Fruit fly (Drosophila melanogaster) whole organism, embryonic: Measurements from ENCODE around the gene Fur2.

Experiments
- Aef1 ChIP-seq: fragments of 200-800 bp; sonication (Bioruptor generic); IDR thresholded peaks from 3 replicates; pipeline ENCODE4 v1.3.6; 2022; ENCODE audit warnings: missing biosample characterization, missing genetic modification characterization
- CG10274 ChIP-seq: fragments of 200-800 bp; sonication (Bioruptor generic); optimal IDR thresholded peaks from 3 replicates; lab custom pipeline; 2017; ENCODE audit warnings: missing biosample characterization, mild to moderate bottlenecking, missing genetic modification characterization
- CG10979 ChIP-seq: fragments of 200-800 bp; sonication (Bioruptor generic); optimal IDR thresholded peaks from 2 replicates; lab custom pipeline; 2018; ENCODE audit warnings: missing biosample characterization, mild to moderate bottlenecking, missing genetic modification characterization, moderate library complexity
- CG11085 ChIP-seq: fragments of 200-800 bp; sonication (Bioruptor generic); IDR thresholded peaks from 2 replicates; pipeline ENCODE4 v1.3.6; 2022; ENCODE audit warnings: missing biosample characterization, missing genetic modification characterization
- CG13123 ChIP-seq: fragments of 200-800 bp; sonication (Bioruptor generic); optimal IDR thresholded peaks from 2 replicates; lab custom pipeline; 2016; ENCODE audit warnings: missing biosample characterization, missing genetic modification characterization
- CG13287 ChIP-seq: fragments of 200-800 bp; sonication (Bioruptor generic); IDR thresholded peaks from 2 replicates; pipeline ENCODE4 v1.3.6; 2022; ENCODE audit warnings: missing biosample characterization, missing genetic modification characterization; ENCODE audit not compliant: partially characterized antibody
- CG15514 ChIP-seq: fragments of 200-800 bp; sonication (Bioruptor generic); optimal IDR thresholded peaks from 3 replicates; lab custom pipeline; 2017; ENCODE audit warnings: missing biosample characterization, missing genetic modification characterization, mild to moderate bottlenecking, moderate library complexity, missing genetic modification reagents
- CG15601 ChIP-seq: fragments of 200-800 bp; sonication (Bioruptor generic); optimal IDR thresholded peaks from 3 replicates; lab custom pipeline; 2019; ENCODE audit warnings: missing biosample characterization, mild to moderate bottlenecking, missing genetic modification characterization, moderate library complexity
- CG15696 ChIP-seq: fragments of 200-800 bp; sonication (Bioruptor generic); optimal IDR thresholded peaks from 2 replicates; lab custom pipeline; 2019; ENCODE audit warnings: missing biosample characterization, mild to moderate bottlenecking, missing genetic modification characterization, moderate library complexity
- CG1602 ChIP-seq: fragments of 200-800 bp; sonication (Bioruptor generic); optimal IDR thresholded peaks from 3 replicates; lab custom pipeline; 2016; ENCODE audit warnings: missing biosample characterization, missing genetic modification characterization
- CG18262 ChIP-seq: fragments of 200-800 bp; optimal IDR thresholded peaks from 3 replicates; lab custom pipeline; 2019; ENCODE audit warnings: missing biosample characterization, mild to moderate bottlenecking, missing genetic modification characterization, moderate library complexity
- CG2889 ChIP-seq: fragments of 200-800 bp; sonication (Bioruptor generic); IDR thresholded peaks from 3 replicates; pipeline ENCODE4 v1.3.6; 2022; ENCODE audit warnings: missing biosample characterization, missing genetic modification characterization
- CG30020 ChIP-seq: fragments of 200-800 bp; optimal IDR thresholded peaks from 2 replicates; lab custom pipeline; 2019; ENCODE audit warnings: missing biosample characterization, mild to moderate bottlenecking, missing genetic modification characterization, moderate library complexity
- CG32767 ChIP-seq: fragments of 200-800 bp; sonication (Bioruptor generic); IDR thresholded peaks from 2 replicates; pipeline ENCODE4 v1.3.6; 2022; ENCODE audit warnings: missing biosample characterization, missing genetic modification characterization
- CG32772 ChIP-seq: fragments of 200-800 bp; sonication (Bioruptor generic); IDR thresholded peaks from 2 replicates; pipeline ENCODE4 v1.3.6; 2022; ENCODE audit warnings: missing biosample characterization, missing genetic modification characterization
- CG34224 ChIP-seq: fragments of 200-800 bp; sonication (Bioruptor generic); IDR thresholded peaks from 3 replicates; pipeline ENCODE4 v1.3.6; 2022; ENCODE audit warnings: missing biosample characterization, missing genetic modification characterization; ENCODE audit not compliant: partially characterized antibody
- CG34376 ChIP-seq: fragments of 200-800 bp; sonication (Bioruptor generic); optimal IDR thresholded peaks from 2 replicates; lab custom pipeline; 2018; ENCODE audit warnings: missing biosample characterization, mild to moderate bottlenecking, missing genetic modification characterization
- CG3726 ChIP-seq: fragments of 200-800 bp; sonication (Bioruptor generic); IDR thresholded peaks from 3 replicates; pipeline ENCODE4, ENCODE4 v1.3.6; 2022; ENCODE audit warnings: missing biosample characterization, missing genetic modification characterization
- CG4360 ChIP-seq: fragments of 200-800 bp; sonication (Bioruptor generic); IDR thresholded peaks from 2 replicates; pipeline ENCODE4 v1.3.6; 2022; ENCODE audit warnings: missing biosample characterization, missing genetic modification characterization
- CG5180 ChIP-seq: fragments of 200-800 bp; sonication (Bioruptor generic); optimal IDR thresholded peaks from 3 replicates; lab custom pipeline; 2017; ENCODE audit warnings: missing biosample characterization, missing genetic modification characterization, mild to moderate bottlenecking, moderate library complexity, missing genetic modification reagents
- CG7271 ChIP-seq: fragments of 200-800 bp; sonication (Bioruptor generic); optimal IDR thresholded peaks from 2 replicates; lab custom pipeline; 2018; ENCODE audit warnings: missing biosample characterization, mild to moderate bottlenecking, missing genetic modification characterization, moderate library complexity
- CG8281 ChIP-seq: fragments of 200-800 bp; sonication (Bioruptor generic); optimal IDR thresholded peaks from 2 replicates; lab custom pipeline; 2018; ENCODE audit warnings: missing biosample characterization, mild to moderate bottlenecking, missing genetic modification characterization, moderate library complexity
- CG9876 ChIP-seq: fragments of 200-800 bp; sonication (Bioruptor generic); optimal IDR thresholded peaks from 2 replicates; lab custom pipeline; 2016; ENCODE audit warnings: missing biosample characterization, missing genetic modification characterization
- Dll ChIP-seq: fragments of 200-800 bp; sonication (Bioruptor generic); IDR thresholded peaks from 4 replicates; pipeline ENCODE4 v1.3.6; 2022; ENCODE audit warnings: missing biosample characterization, missing genetic modification characterization; ENCODE audit not compliant: partially characterized antibody
- Elba2 ChIP-seq: fragments of 200-800 bp; sonication (Bioruptor generic); optimal IDR thresholded peaks from 3 replicates; lab custom pipeline; 2016; ENCODE audit warnings: missing biosample characterization, missing genetic modification characterization
- Ets65A ChIP-seq: fragments of 200-800 bp; sonication (Bioruptor generic); peaks from one replicate; lab custom pipeline; 2016; ENCODE audit warnings: missing biosample characterization, missing genetic modification characterization
- GATAe ChIP-seq: fragments of 200-800 bp; sonication (Bioruptor generic); conservative IDR thresholded peaks from 2 replicates; pipeline ENCODE4 v1.3.6; 2022; ENCODE audit warnings: missing biosample characterization, missing genetic modification characterization
- Lim3 ChIP-seq: fragments of 200-800 bp; sonication (Bioruptor generic); IDR thresholded peaks from 2 replicates; pipeline ENCODE4 v1.3.6; 2022; ENCODE audit warnings: missing biosample characterization, missing genetic modification characterization
- Oli ChIP-seq: fragments of 200-800 bp; sonication (Bioruptor generic); optimal IDR thresholded peaks from 2 replicates; lab custom pipeline; 2018; ENCODE audit warnings: missing biosample characterization, mild to moderate bottlenecking, missing genetic modification characterization, moderate library complexity
- Sin3A ChIP-seq: fragments of >200 bp; optimal IDR thresholded peaks from 2 replicates; lab custom pipeline; 2018
- abd-A ChIP-seq: fragments of 200-800 bp; sonication (Bioruptor generic); optimal IDR thresholded peaks from 3 replicates; lab custom pipeline; 2019; ENCODE audit warnings: missing biosample characterization, mild to moderate bottlenecking, missing genetic modification characterization, moderate library complexity
- bigmax ChIP-seq: fragments of 200-800 bp; sonication (Bioruptor generic); optimal IDR thresholded peaks from 2 replicates; lab custom pipeline; 2018; ENCODE audit warnings: missing biosample characterization, mild to moderate bottlenecking, missing genetic modification characterization
- crc ChIP-seq: fragments of 200-800 bp; sonication (Bioruptor generic); optimal IDR thresholded peaks from 2 replicates; lab custom pipeline; 2016; ENCODE audit warnings: missing biosample characterization, missing genetic modification characterization
- dysf ChIP-seq: fragments of 200-800 bp; sonication (Bioruptor generic); IDR thresholded peaks from 3 replicates; pipeline ENCODE4 v1.3.6; 2022; ENCODE audit warnings: missing biosample characterization, missing genetic modification characterization
- esg ChIP-seq: fragments of 200-800 bp; sonication (Bioruptor generic); conservative IDR thresholded peaks from 2 replicates; pipeline ENCODE4 v1.3.6; 2022; ENCODE audit warnings: missing biosample characterization, missing genetic modification characterization
- fd64A ChIP-seq: fragments of 200-800 bp; sonication (Bioruptor generic); optimal IDR thresholded peaks from 3 replicates; lab custom pipeline; 2018; ENCODE audit warnings: missing biosample characterization, mild to moderate bottlenecking, missing genetic modification characterization
- ftz-f1 ChIP-seq: fragments of 200-800 bp; sonication (Bioruptor generic); optimal IDR thresholded peaks from 2 replicates; lab custom pipeline; 2016; ENCODE audit warnings: missing biosample characterization, missing genetic modification characterization
- gcm ChIP-seq: fragments of 200-800 bp; sonication (Bioruptor generic); optimal IDR thresholded peaks from 2 replicates; lab custom pipeline; 2019; ENCODE audit warnings: missing biosample characterization, mild to moderate bottlenecking, missing genetic modification characterization, moderate library complexity
- ham ChIP-seq: fragments of 200-800 bp; sonication (Bioruptor generic); IDR thresholded peaks from 2 replicates; pipeline ENCODE4 v1.3.6; 2022; ENCODE audit warnings: missing biosample characterization, missing genetic modification characterization
- hkb ChIP-seq, 2 experiments: fragments of 200-800 bp in 1 of 2; fragments of >200 bp in 1 of 2; sonication (Bioruptor generic) in 1 of 2; IDR thresholded peaks in 1 of 2; optimal IDR thresholded peaks in 1 of 2; 2 replicates each; pipeline versions ENCODE4 v1.3.6 to Lab custom; 2017 to 2022; ENCODE audit warnings: missing biosample characterization in 1 of 2, missing genetic modification characterization in 1 of 2
- inv ChIP-seq: fragments of 200-800 bp; sonication (Bioruptor generic); IDR thresholded peaks from 2 replicates; pipeline ENCODE4 v1.3.6; 2022; ENCODE audit warnings: missing biosample characterization, missing genetic modification characterization; ENCODE audit not compliant: partially characterized antibody
- kni ChIP-seq: fragments of 200-800 bp; sonication (Bioruptor generic); optimal IDR thresholded peaks from 3 replicates; lab custom pipeline; 2017; ENCODE audit warnings: mild to moderate bottlenecking, missing biosample characterization, missing genetic modification reagents, missing genetic modification characterization
- lab ChIP-seq: fragments of 200-800 bp; sonication (Bioruptor generic); optimal IDR thresholded peaks from 3 replicates; lab custom pipeline; 2017; ENCODE audit warnings: missing biosample characterization, missing genetic modification characterization, mild to moderate bottlenecking, moderate library complexity, missing genetic modification reagents
- mam ChIP-seq: fragments of 200-800 bp; sonication (Bioruptor generic); optimal IDR thresholded peaks from 3 replicates; lab custom pipeline; 2016; ENCODE audit warnings: missing biosample characterization, missing genetic modification characterization
- pita ChIP-seq: fragments of 200-800 bp; sonication (Bioruptor generic); optimal IDR thresholded peaks from 2 replicates; lab custom pipeline; 2017; ENCODE audit warnings: missing biosample characterization, mild to moderate bottlenecking, missing genetic modification characterization
- pros ChIP-seq: fragments of 200-800 bp; sonication (Bioruptor generic); optimal IDR thresholded peaks from 3 replicates; lab custom pipeline; 2019; ENCODE audit warnings: missing biosample characterization, mild to moderate bottlenecking, missing genetic modification characterization, moderate library complexity
- ssp ChIP-seq: fragments of 200-800 bp; sonication (Bioruptor generic); IDR thresholded peaks from 2 replicates; pipeline ENCODE4 v1.3.6; 2022; ENCODE audit warnings: missing biosample characterization, missing genetic modification characterization
- stwl ChIP-seq: fragments of 200-800 bp; sonication (Bioruptor generic); optimal IDR thresholded peaks from 3 replicates; lab custom pipeline; 2018; ENCODE audit warnings: missing biosample characterization, mild to moderate bottlenecking, missing genetic modification characterization, moderate library complexity
- tin ChIP-seq: fragments of 200-800 bp; sonication (Bioruptor generic); optimal IDR thresholded peaks from 3 replicates; lab custom pipeline; 2016; ENCODE audit warnings: missing biosample characterization, missing genetic modification characterization

The Fur2 gene

dm6 chrX:16372492-16373350, at the start of gene Fur2:
TSS of gene Fur2 (plus strand) at chrX:16373086.
- TF ChIP-seq CG10979 (tag; lab: Kevin White, UChicago) = no peak
- TF ChIP-seq Oli (tag; lab: Kevin White, UChicago) = no peak
- peak; percentile 50 for TF ChIP-seq pros
- no peak for TF ChIP-seq tin (GFP tag; lab: Kevin White, UChicago)
- TF ChIP-seq CG18262 (tag; lab: Kevin White, UChicago) = no peak
- no peak for TF ChIP-seq CG1602 (GFP tag; lab: Kevin White, UChicago)
- TF ChIP-seq Lim3 (GFP tag; lab: Robert Waterston, UW) = no peak
- no peak for TF ChIP-seq crc (GFP tag; lab: Kevin White, UChicago)
- TF ChIP-seq CG7271 (tag; lab: Kevin White, UChicago) = no peak
- TF ChIP-seq CG10274 = no peak
- no peak for TF ChIP-seq gcm
- TF ChIP-seq stwl (tag; lab: Kevin White, UChicago) = no peak
- no peak for TF ChIP-seq CG30020 (tag; lab: Kevin White, UChicago)
- 0 out of 2 replicates have a peak, but pooled peaks have one; percentile 34 for TF ChIP-seq CG13287 (GFP tag; lab: Robert Waterston, UW)
- no peak for TF ChIP-seq CG32767 (GFP tag; lab: Robert Waterston, UW)
- TF ChIP-seq CG15696 = no peak
- no peak for TF ChIP-seq fd64A (GFP tag; lab: Kevin White, UChicago)
- no peak for TF ChIP-seq CG15601 (tag; lab: Kevin White, UChicago)
- TF ChIP-seq CG5180 (GFP tag; lab: Kevin White, UChicago) = peak; percentile 75
- TF ChIP-seq GATAe (GFP tag; lab: Robert Waterston, UW) = no peak
- no peak for TF ChIP-seq CG11085
- TF ChIP-seq CG34224 (GFP tag; lab: Robert Waterston, UW) = peak; percentile 35; the same call in 1 of the 3 replicates
- TF ChIP-seq CG8281 (tag; lab: Kevin White, UChicago) = peak; percentile 52
- TF ChIP-seq kni = no peak
- no peak for TF ChIP-seq bigmax
- no peak for TF ChIP-seq CG3726 (GFP tag; lab: Robert Waterston, UW)
- no peak for TF ChIP-seq esg (GFP tag; lab: Robert Waterston, UW)
- no peak for TF ChIP-seq CG9876 (GFP tag; lab: Kevin White, UChicago)
- TF ChIP-seq ham (GFP tag; lab: Robert Waterston, UW) = no peak
- TF ChIP-seq lab (GFP tag; lab: Kevin White, UChicago) = no peak
- peak; percentile 53 for TF ChIP-seq abd-A (tag; lab: Kevin White, UChicago)
- no peak for TF ChIP-seq Elba2 (GFP tag; lab: Kevin White, UChicago)
- no peak for TF ChIP-seq CG13123
- no peak for TF ChIP-seq pita (GFP tag; lab: Kevin White, UChicago)
- no peak for TF ChIP-seq CG4360 (GFP tag; lab: Robert Waterston, UW)
- no peak for TF ChIP-seq inv
- no peak for TF ChIP-seq ftz-f1
- no peak for TF ChIP-seq ssp
- no peak for TF ChIP-seq CG32772
- no peak for TF ChIP-seq hkb (optimal IDR thresholded peaks at IDR 0.05; lab: Kevin White, UChicago)
- no peak for TF ChIP-seq hkb (GFP tag; IDR thresholded peaks at IDR 0.05; lab: Robert Waterston, UW)
- TF ChIP-seq Dll = no peak
- no peak for TF ChIP-seq CG15514 (GFP tag; lab: Kevin White, UChicago)
- no peak for TF ChIP-seq mam (GFP tag; lab: Kevin White, UChicago)
- TF ChIP-seq CG34376 (GFP tag; lab: Kevin White, UChicago) = peak; percentile 27
- no peak for TF ChIP-seq Sin3A (lab: Kevin White, UChicago)
- no peak for TF ChIP-seq dysf (GFP tag; lab: Robert Waterston, UW)
- TF ChIP-seq Aef1 (GFP tag; lab: Robert Waterston, UW) = no peak
- no peak for TF ChIP-seq Ets65A
- no peak for TF ChIP-seq CG2889 (GFP tag; lab: Robert Waterston, UW)
